Worm (Caenorhabditis elegans) whole organism, L2 larva: ENCODE results near the gene rgr-1.

Experiments used
- C34F6.9 ChIP-seq: fragments of 150-350 bp; optimal IDR thresholded peaks from 2 replicates; lab custom pipeline; 2014; ENCODE audit warnings: missing biosample characterization, missing genetic modification characterization
- F13H6.1 ChIP-seq: sonication (generic microtip); optimal IDR thresholded peaks from 2 replicates; lab custom pipeline; 2016; ENCODE audit warnings: missing genetic modification characterization, missing compliant biosample characterization
- R02D3.7 ChIP-seq: fragments of 150-350 bp; optimal IDR thresholded peaks from 2 replicates; lab custom pipeline; 2014; ENCODE audit warnings: missing biosample characterization, missing genetic modification characterization
- Y55F3AM.14 ChIP-seq: fragments of 200-800 bp; sonication (Bioruptor generic); optimal IDR thresholded peaks from 2 replicates; lab custom pipeline; 2018; ENCODE audit warnings: mild to moderate bottlenecking, missing genetic modification characterization, missing compliant biosample characterization
- ZK546.5 ChIP-seq: sonication (generic microtip); optimal IDR thresholded peaks from 2 replicates; lab custom pipeline; 2017; ENCODE audit warnings: missing biosample characterization, missing genetic modification characterization
- alr-1 ChIP-seq: fragments of 150-350 bp; optimal IDR thresholded peaks from 2 replicates; lab custom pipeline; 2014; ENCODE audit warnings: missing biosample characterization, missing genetic modification characterization
- aly-2 ChIP-seq: fragments of 150-350 bp; optimal IDR thresholded peaks from 2 replicates; lab custom pipeline; 2014; ENCODE audit warnings: missing biosample characterization, missing genetic modification characterization
- ama-1 ChIP-seq: fragments of 150-350 bp; optimal IDR thresholded peaks from 2 replicates; lab custom pipeline; 2018; ENCODE audit warnings: inconsistent platforms
- blmp-1 ChIP-seq: sonication (generic microtip); optimal IDR thresholded peaks from 2 replicates; lab custom pipeline; 2017; ENCODE audit warnings: missing genetic modification characterization, mild to moderate bottlenecking, missing compliant biosample characterization, antibody characterized with exemption, moderate library complexity; ENCODE audit not compliant: insufficient read depth
- ceh-82 ChIP-seq: fragments of 150-350 bp; optimal IDR thresholded peaks from 2 replicates; lab custom pipeline; 2014; ENCODE audit warnings: missing biosample characterization, missing genetic modification characterization
- crh-2 ChIP-seq: sonication (generic microtip); optimal IDR thresholded peaks from 2 replicates; lab custom pipeline; 2017; ENCODE audit warnings: missing biosample characterization, missing genetic modification characterization
- dmd-4 ChIP-seq: sonication (generic microtip); optimal IDR thresholded peaks from 2 replicates; lab custom pipeline; 2017; ENCODE audit warnings: missing biosample characterization, missing genetic modification characterization
- egl-27 ChIP-seq: sonication (generic microtip); optimal IDR thresholded peaks from 3 replicates; lab custom pipeline; 2017; ENCODE audit warnings: missing biosample characterization, missing genetic modification reagents, missing genetic modification characterization
- elt-1 ChIP-seq: fragments of 150-350 bp; optimal IDR thresholded peaks from 2 replicates; lab custom pipeline; 2014; ENCODE audit warnings: missing biosample characterization, missing genetic modification characterization
- elt-3 ChIP-seq: sonication (generic microtip); optimal IDR thresholded peaks from 2 replicates; lab custom pipeline; 2017; ENCODE audit warnings: missing biosample characterization, missing genetic modification characterization
- fos-1 ChIP-seq: fragments of 150-350 bp; optimal IDR thresholded peaks from 2 replicates; lab custom pipeline; 2014; ENCODE audit warnings: missing biosample characterization, missing genetic modification characterization
- gmeb-1 ChIP-seq: fragments of 150-350 bp; optimal IDR thresholded peaks from 2 replicates; lab custom pipeline; 2014; ENCODE audit warnings: missing biosample characterization, missing genetic modification characterization
- lin-11 ChIP-seq: fragments of 150-350 bp; sonication (generic microtip); optimal IDR thresholded peaks from 2 replicates; lab custom pipeline; 2014; ENCODE audit warnings: missing biosample characterization, missing genetic modification characterization, inconsistent platforms, mixed read lengths
- lin-13 ChIP-seq: fragments of 150-350 bp; optimal IDR thresholded peaks from 2 replicates; lab custom pipeline; 2014; ENCODE audit warnings: missing biosample characterization, missing genetic modification reagents, missing genetic modification characterization
- lin-39 ChIP-seq: fragments of 150-350 bp; optimal IDR thresholded peaks from 2 replicates; lab custom pipeline; 2014; ENCODE audit warnings: missing biosample characterization, missing genetic modification reagents, missing genetic modification characterization
- lsy-2 ChIP-seq, 2 experiments: fragments of 150-350 bp in 1 of 2; sonication (generic microtip) in 1 of 2; optimal IDR thresholded peaks; 2 replicates each; lab custom pipeline; 2014 to 2017; ENCODE audit warnings: missing biosample characterization in 2 of 2, missing genetic modification characterization in 2 of 2
- mab-5 ChIP-seq: fragments of 150-350 bp; optimal IDR thresholded peaks from 2 replicates; lab custom pipeline; 2014; ENCODE audit warnings: missing biosample characterization, missing genetic modification characterization
- mbf-1 ChIP-seq: sonication (generic microtip); optimal IDR thresholded peaks from 2 replicates; lab custom pipeline; 2017; ENCODE audit warnings: missing biosample characterization, missing genetic modification characterization
- mdl-1 ChIP-seq, 2 experiments: fragments of 150-350 bp in 1 of 2; sonication (generic microtip) in 1 of 2; optimal IDR thresholded peaks; 2 replicates each; lab custom pipeline; 2017; ENCODE audit warnings: missing biosample characterization in 2 of 2, missing genetic modification characterization in 2 of 2
- nhr-10 ChIP-seq: sonication (generic microtip); optimal IDR thresholded peaks from 2 replicates; lab custom pipeline; 2017; ENCODE audit warnings: missing biosample characterization, missing genetic modification characterization
- nhr-11 ChIP-seq: fragments of 150-350 bp; optimal IDR thresholded peaks from 2 replicates; lab custom pipeline; 2014; ENCODE audit warnings: missing biosample characterization, missing genetic modification characterization
- nhr-12 ChIP-seq: fragments of 150-350 bp; optimal IDR thresholded peaks from 2 replicates; lab custom pipeline; 2014; ENCODE audit warnings: missing biosample characterization, missing genetic modification characterization
- nhr-129 ChIP-seq: fragments of 150-350 bp; optimal IDR thresholded peaks from 2 replicates; lab custom pipeline; 2014; ENCODE audit warnings: missing biosample characterization, missing genetic modification characterization
- nhr-21 ChIP-seq: fragments of 150-350 bp; optimal IDR thresholded peaks from 2 replicates; lab custom pipeline; 2014; ENCODE audit warnings: missing biosample characterization, missing genetic modification characterization
- nhr-23 ChIP-seq: fragments of 150-350 bp; optimal IDR thresholded peaks from 2 replicates; lab custom pipeline; 2014; ENCODE audit warnings: missing biosample characterization, missing genetic modification reagents, missing genetic modification characterization
- nhr-25 ChIP-seq: fragments of 150-350 bp; sonication (generic microtip); optimal IDR thresholded peaks from 3 replicates; lab custom pipeline; 2014; ENCODE audit warnings: missing biosample characterization, missing genetic modification characterization
- nhr-77 ChIP-seq: fragments of 150-350 bp; optimal IDR thresholded peaks from 2 replicates; lab custom pipeline; 2014; ENCODE audit warnings: missing biosample characterization, missing genetic modification characterization
- sem-4 ChIP-seq: fragments of 150-350 bp; optimal IDR thresholded peaks from 2 replicates; lab custom pipeline; 2014; ENCODE audit warnings: missing biosample characterization, missing genetic modification reagents, missing genetic modification characterization
- skn-1 ChIP-seq: sonication (generic microtip); optimal IDR thresholded peaks from 2 replicates; lab custom pipeline; 2017; ENCODE audit warnings: missing biosample characterization, missing genetic modification characterization
- sma-9 ChIP-seq, 2 experiments: fragments of 150-350 bp in 1 of 2; sonication (generic microtip) in 1 of 2; optimal IDR thresholded peaks; 2 replicates each; lab custom pipeline; 2014 to 2016; ENCODE audit warnings: missing genetic modification characterization in 2 of 2, mild to moderate bottlenecking in 1 of 2, missing biosample characterization in 1 of 2, missing compliant biosample characterization in 1 of 2, missing genetic modification reagents in 1 of 2, moderate library complexity in 1 of 2
- snpc-4 ChIP-seq: fragments of 150-350 bp; optimal IDR thresholded peaks from 2 replicates; lab custom pipeline; 2014; ENCODE audit warnings: missing biosample characterization, missing genetic modification characterization
- unc-39 ChIP-seq: fragments of 150-350 bp; optimal IDR thresholded peaks from 2 replicates; lab custom pipeline; 2014; ENCODE audit warnings: missing biosample characterization, missing genetic modification characterization
- unc-55 ChIP-seq: fragments of 150-350 bp; sonication (generic microtip); optimal IDR thresholded peaks from 3 replicates; lab custom pipeline; 2014; ENCODE audit warnings: missing biosample characterization, missing genetic modification reagents, missing genetic modification characterization
- unc-62 ChIP-seq: fragments of 150-350 bp; optimal IDR thresholded peaks from 2 replicates; lab custom pipeline; 2014; ENCODE audit warnings: missing biosample characterization, missing genetic modification reagents, missing genetic modification characterization
- zag-1 ChIP-seq: fragments of 150-350 bp; optimal IDR thresholded peaks from 2 replicates; lab custom pipeline; 2014; ENCODE audit warnings: missing biosample characterization, missing genetic modification characterization
- ztf-1 ChIP-seq: fragments of 200-800 bp; sonication (Bioruptor generic); conservative IDR thresholded peaks from 2 replicates; pipeline ENCODE4 v1.3.6; 2022; ENCODE audit warnings: missing genetic modification characterization, missing compliant biosample characterization
- ztf-11 ChIP-seq: sonication (generic microtip); optimal IDR thresholded peaks from 2 replicates; lab custom pipeline; 2017; ENCODE audit warnings: missing biosample characterization, missing genetic modification characterization
- ztf-4 ChIP-seq: fragments of 150-350 bp; optimal IDR thresholded peaks from 2 replicates; lab custom pipeline; 2014; ENCODE audit warnings: missing biosample characterization, missing genetic modification characterization

Gene rgr-1

ce11 chrIII:9393114-9393780 is at the start of gene rgr-1, which contains the start of gene gpr-2:
Gene rgr-1, plus strand, starts transcription at chrIII:9393730.
Gene gpr-2, minus strand, starts transcription at chrIII:9393164.
- TF ChIP-seq nhr-129 (tag; lab: Kevin White, UChicago) = peak; percentile 32
- TF ChIP-seq skn-1 (tag; lab: Kevin White, UChicago) = no peak
- no peak for TF ChIP-seq unc-62
- TF ChIP-seq nhr-23 (tag; lab: Kevin White, UChicago) = no peak
- TF ChIP-seq ztf-11 (tag; lab: Kevin White, UChicago) = no peak
- TF ChIP-seq sma-9 (GFP tag; optimal IDR thresholded peaks at IDR 0.05; lab: Kevin White, UChicago) = no peak
- no peak for TF ChIP-seq sma-9 (tag; optimal IDR thresholded peaks at IDR 0.05; lab: Kevin White, UChicago)
- TF ChIP-seq nhr-10 (tag; lab: Kevin White, UChicago) = no peak
- TF ChIP-seq ZK546.5 (tag; lab: Kevin White, UChicago) = no peak
- no peak for TF ChIP-seq snpc-4 (tag; lab: Kevin White, UChicago)
- TF ChIP-seq elt-1 = no peak
- no peak for TF ChIP-seq nhr-25 (tag; lab: Kevin White, UChicago)
- no peak for TF ChIP-seq zag-1 (tag; lab: Kevin White, UChicago)
- no peak for TF ChIP-seq aly-2 (tag; lab: Kevin White, UChicago)
- TF ChIP-seq mbf-1 (tag; lab: Kevin White, UChicago) = no peak
- TF ChIP-seq unc-39 (tag; lab: Kevin White, UChicago) = no peak
- peak in 1 of 2 experiments; percentile 33 for TF ChIP-seq lsy-2 (tag; optimal IDR thresholded peaks at IDR 0.05; lab: Kevin White, UChicago)
- TF ChIP-seq dmd-4 (tag; lab: Kevin White, UChicago) = no peak
- TF ChIP-seq unc-55 (GFP tag; lab: Kevin White, UChicago) = peak; percentile 52
- TF ChIP-seq crh-2 (tag; lab: Kevin White, UChicago) = no peak
- TF ChIP-seq ztf-4 (tag; lab: Kevin White, UChicago) = no peak
- TF ChIP-seq blmp-1 = no peak
- no peak for TF ChIP-seq mab-5
- no peak for TF ChIP-seq alr-1 (tag; lab: Kevin White, UChicago)
- no peak for TF ChIP-seq egl-27
- TF ChIP-seq lin-11 (tag; lab: Kevin White, UChicago) = peak; percentile 12
- TF ChIP-seq ama-1 (lab: Kevin White, UChicago) = no peak
- no peak for TF ChIP-seq mdl-1 (tag; optimal IDR thresholded peaks at IDR 0.05; lab: Kevin White, UChicago)
- TF ChIP-seq gmeb-1 (tag; lab: Kevin White, UChicago) = peak; percentile 82
- no peak for TF ChIP-seq C34F6.9 (tag; lab: Kevin White, UChicago)
- TF ChIP-seq fos-1 (tag; lab: Kevin White, UChicago) = no peak
- no peak for TF ChIP-seq lin-39 (tag; lab: Kevin White, UChicago)
- no peak for TF ChIP-seq nhr-11 (tag; lab: Kevin White, UChicago)
- TF ChIP-seq sem-4 (tag; lab: Kevin White, UChicago) = no peak
- TF ChIP-seq lin-13 = peak; percentile 11
- no peak for TF ChIP-seq F13H6.1
- TF ChIP-seq ceh-82 (tag; lab: Kevin White, UChicago) = no peak
- TF ChIP-seq nhr-77 (tag; lab: Kevin White, UChicago) = no peak
- TF ChIP-seq ztf-1 = no peak
- no peak for TF ChIP-seq nhr-12
- no peak for TF ChIP-seq elt-3 (tag; lab: Kevin White, UChicago)
- TF ChIP-seq nhr-21 (tag; lab: Kevin White, UChicago) = no peak
- no peak for TF ChIP-seq R02D3.7 (tag; lab: Kevin White, UChicago)

ce11 chrIII:9344347-9344746 is 49.2 kb upstream of the rgr-1 start, which contains the start of gene emb-9:
Gene emb-9, minus strand, starts transcription at chrIII:9344447.
- TF ChIP-seq Y55F3AM.14 (no peak), mbf-1 (tag; lab: Kevin White, UChicago) (no peak), nhr-12 (no peak), zag-1 (tag; lab: Kevin White, UChicago) (no peak), crh-2 (tag; lab: Kevin White, UChicago) (no peak), C34F6.9 (tag; lab: Kevin White, UChicago) (no peak), mdl-1 (tag; optimal IDR thresholded peaks at IDR 0.05; lab: Kevin White, UChicago) (no peak), ceh-82 (tag; lab: Kevin White, UChicago) (no peak), ztf-11 (tag; lab: Kevin White, UChicago) (no peak), dmd-4 (tag; lab: Kevin White, UChicago) (no peak), unc-55 (GFP tag; lab: Kevin White, UChicago) (no peak), nhr-10 (tag; lab: Kevin White, UChicago) (no peak), lin-13 (no peak), lin-11 (tag; lab: Kevin White, UChicago) (no peak), gmeb-1 (tag; lab: Kevin White, UChicago) (no peak), unc-39 (tag; lab: Kevin White, UChicago) (no peak)
